Worm (Caenorhabditis elegans): ENCODE data around the gene far-3.

- no peak for TF ChIP-seq nhr-11 (tag; optimal IDR thresholded peaks at IDR 0.05)
- no peak for TF ChIP-seq mdl-1 (tag; optimal IDR thresholded peaks at IDR 0.05)
- TF ChIP-seq nhr-28 (tag; optimal IDR thresholded peaks at IDR 0.05) = no peak
- no peak for TF ChIP-seq pha-4 (tag; optimal IDR thresholded peaks at IDR 0.05)
- no peak for TF ChIP-seq ZK546.5 (tag; optimal IDR thresholded peaks at IDR 0.05)
These were observed 28.0 kb upstream of the far-3 start for ce11 chrV:13025283-13025682.
